Worm (Caenorhabditis elegans) whole organism, L2 larva: Measurements from ENCODE around the gene him-5.
"Not testable (repeated sequence)": the region's sequence is repeated elsewhere in the genome, so short reads cannot be mapped to it uniquely, and the experiment has no call there.

Source experiments
- ceh-82 ChIP-seq: fragments of 150-350 bp; optimal IDR thresholded peaks from 2 replicates; lab custom pipeline; 2014; ENCODE audit warnings: missing biosample characterization, missing genetic modification characterization
- egl-27 ChIP-seq: sonication (generic microtip); optimal IDR thresholded peaks from 3 replicates; lab custom pipeline; 2017; ENCODE audit warnings: missing biosample characterization, missing genetic modification reagents, missing genetic modification characterization
- fos-1 ChIP-seq: fragments of 150-350 bp; optimal IDR thresholded peaks from 2 replicates; lab custom pipeline; 2014; ENCODE audit warnings: missing biosample characterization, missing genetic modification characterization
- lsy-2 ChIP-seq, 2 experiments: fragments of 150-350 bp in 1 of 2; sonication (generic microtip) in 1 of 2; optimal IDR thresholded peaks; 2 replicates each; lab custom pipeline; 2014 to 2017; ENCODE audit warnings: missing biosample characterization in 2 of 2, missing genetic modification characterization in 2 of 2
- nhr-11 ChIP-seq: fragments of 150-350 bp; optimal IDR thresholded peaks from 2 replicates; lab custom pipeline; 2014; ENCODE audit warnings: missing biosample characterization, missing genetic modification characterization
- nhr-25 ChIP-seq: fragments of 150-350 bp; sonication (generic microtip); optimal IDR thresholded peaks from 3 replicates; lab custom pipeline; 2014; ENCODE audit warnings: missing biosample characterization, missing genetic modification characterization
- skn-1 ChIP-seq: sonication (generic microtip); optimal IDR thresholded peaks from 2 replicates; lab custom pipeline; 2017; ENCODE audit warnings: missing biosample characterization, missing genetic modification characterization
- unc-62 ChIP-seq: fragments of 150-350 bp; optimal IDR thresholded peaks from 2 replicates; lab custom pipeline; 2014; ENCODE audit warnings: missing biosample characterization, missing genetic modification reagents, missing genetic modification characterization
- ztf-11 ChIP-seq: sonication (generic microtip); optimal IDR thresholded peaks from 2 replicates; lab custom pipeline; 2017; ENCODE audit warnings: missing biosample characterization, missing genetic modification characterization

- TF ChIP-seq unc-62 (GFP tag; lab: Kevin White, UChicago); nhr-11 (tag; lab: Kevin White, UChicago); fos-1 (tag; lab: Kevin White, UChicago); ztf-11 (tag; lab: Kevin White, UChicago); skn-1 (tag; lab: Kevin White, UChicago); egl-27 (tag; lab: Kevin White, UChicago); ceh-82; nhr-25 (tag; lab: Kevin White, UChicago); lsy-2 (tag; optimal IDR thresholded peaks at IDR 0.05; lab: Kevin White, UChicago): not testable (repeated sequence)
Measured at ce11 chrV:14049274-14049673, 41.0 kb upstream of the him-5 start, which contains the start of gene F58D12.1.
